Fruit fly (Drosophila melanogaster) S2 (cell line): Measurements from ENCODE around the gene CG34353.

Experiments used
- CG8478 ChIP-seq: fragments of >200 bp; optimal IDR thresholded peaks from 2 replicates; lab custom pipeline; 2018
- CTCF ChIP-seq, 2 experiments: fragments of >200 bp; optimal IDR thresholded peaks; 2 replicates each; lab custom pipeline; 2018

- no peak for TF ChIP-seq CTCF (optimal IDR thresholded peaks at IDR 0.05; lab: Kevin White, UChicago)
- TF ChIP-seq CG8478 (lab: Kevin White, UChicago), result no peak
Observed at dm6 chr3R:27920883-27921282, 15.2 kb upstream of the CG34353 start, which contains the start of gene CG12259.
